Worm (Caenorhabditis elegans) whole organism, L4 larva: ENCODE results near the gene lonp-2.

Experiments used
- F26F4.8 ChIP-seq: fragments of 200-800 bp; sonication (Bioruptor generic); conservative IDR thresholded peaks from 2 replicates; pipeline ENCODE4 v1.3.6; 2022; ENCODE audit warnings: missing genetic modification characterization, missing compliant biosample characterization
- R02D3.7 ChIP-seq: fragments of 150-350 bp; sonication (generic microtip); optimal IDR thresholded peaks from 3 replicates; lab custom pipeline; 2014; ENCODE audit warnings: missing biosample characterization, missing genetic modification characterization
- Y105C5A.15 ChIP-seq: fragments of 200-800 bp; sonication (Bioruptor generic); IDR thresholded peaks from 2 replicates; pipeline ENCODE4 v1.3.6; 2022; ENCODE audit warnings: missing genetic modification characterization, missing compliant biosample characterization
- Y5F2A.4 ChIP-seq: fragments of 200-800 bp; sonication (Bioruptor generic); optimal IDR thresholded peaks from 2 replicates; lab custom pipeline; 2018; ENCODE audit warnings: mild to moderate bottlenecking, missing genetic modification characterization, missing compliant biosample characterization
- ZK546.5 ChIP-seq, 2 experiments: sonication (generic microtip); optimal IDR thresholded peaks; 2 replicates each; lab custom pipeline; 2017; ENCODE audit warnings: missing biosample characterization in 2 of 2, missing genetic modification characterization in 2 of 2
- aly-2 ChIP-seq: sonication (generic microtip); optimal IDR thresholded peaks from 2 replicates; lab custom pipeline; 2018; ENCODE audit warnings: missing biosample characterization, missing genetic modification characterization
- attf-4 ChIP-seq: sonication (generic microtip); optimal IDR thresholded peaks from 3 replicates; lab custom pipeline; 2017; ENCODE audit warnings: missing biosample characterization, missing genetic modification characterization
- ceh-32 ChIP-seq: sonication (generic microtip); optimal IDR thresholded peaks from 2 replicates; lab custom pipeline; 2016; ENCODE audit warnings: mild to moderate bottlenecking, missing genetic modification characterization, missing compliant biosample characterization; ENCODE audit not compliant: poor library complexity
- ceh-44 ChIP-seq: fragments of 200-800 bp; sonication (Bioruptor generic); IDR thresholded peaks from 2 replicates; pipeline ENCODE4 v1.3.6; 2022; ENCODE audit warnings: missing genetic modification reagents, missing genetic modification characterization, missing compliant biosample characterization
- cey-2 ChIP-seq: sonication (generic microtip); optimal IDR thresholded peaks from 3 replicates; lab custom pipeline; 2017; ENCODE audit warnings: missing genetic modification characterization, mild to moderate bottlenecking, missing compliant biosample characterization, antibody characterized with exemption, borderline replicate concordance; ENCODE audit not compliant: insufficient read depth
- daf-16 ChIP-seq, 3 experiments: sonication (generic microtip); optimal IDR thresholded peaks; 2 replicates each; lab custom pipeline; 2016 to 2017; ENCODE audit warnings: missing genetic modification characterization in 3 of 3, missing genetic modification reagents in 3 of 3, mild to moderate bottlenecking in 2 of 3, missing compliant biosample characterization in 2 of 3, missing biosample characterization in 1 of 3, moderate library complexity in 1 of 3
- dmd-6 ChIP-seq: fragments of 200-800 bp; sonication (Bioruptor generic); IDR thresholded peaks from 2 replicates; pipeline ENCODE4 v1.3.6; 2022; ENCODE audit warnings: missing genetic modification reagents, missing genetic modification characterization, missing compliant biosample characterization
- dmd-8 ChIP-seq: fragments of 200-800 bp; sonication (Bioruptor generic); IDR thresholded peaks from 2 replicates; pipeline ENCODE4 v1.3.6; 2022; ENCODE audit warnings: missing genetic modification characterization, missing compliant biosample characterization
- dmd-9 ChIP-seq: fragments of 200-800 bp; sonication (Bioruptor generic); IDR thresholded peaks from 2 replicates; pipeline ENCODE4 v1.3.6; 2022; ENCODE audit warnings: missing genetic modification reagents, missing genetic modification characterization, missing compliant biosample characterization
- duxl-1 ChIP-seq: sonication (generic microtip); optimal IDR thresholded peaks from 2 replicates; lab custom pipeline; 2016; ENCODE audit warnings: mild to moderate bottlenecking, missing genetic modification characterization, moderate library complexity, missing compliant biosample characterization; ENCODE audit not compliant: poor library complexity
- dve-1 ChIP-seq: sonication (generic microtip); optimal IDR thresholded peaks from 2 replicates; lab custom pipeline; 2017; ENCODE audit warnings: antibody characterized with exemption, mild to moderate bottlenecking, missing genetic modification characterization, missing compliant biosample characterization; ENCODE audit not compliant: insufficient read depth
- fos-1 ChIP-seq: fragments of 150-350 bp; optimal IDR thresholded peaks from 2 replicates; lab custom pipeline; 2014; ENCODE audit warnings: missing biosample characterization, missing genetic modification characterization
- hlh-11 ChIP-seq: fragments of 200-800 bp; sonication (Bioruptor generic); optimal IDR thresholded peaks from 2 replicates; lab custom pipeline; 2018; ENCODE audit warnings: mild to moderate bottlenecking, missing genetic modification characterization, missing compliant biosample characterization
- hlh-30 ChIP-seq: sonication (generic microtip); optimal IDR thresholded peaks from 2 replicates; lab custom pipeline; 2017; ENCODE audit warnings: antibody characterized with exemption, mild to moderate bottlenecking, missing genetic modification characterization, missing compliant biosample characterization; ENCODE audit not compliant: insufficient read depth
- hmg-1.1 ChIP-seq: fragments of 200-800 bp; sonication (Bioruptor generic); IDR thresholded peaks from 2 replicates; pipeline ENCODE4 v1.3.6; 2022; ENCODE audit warnings: missing genetic modification reagents, missing genetic modification characterization, missing compliant biosample characterization
- jun-1 ChIP-seq: fragments of 150-350 bp; optimal IDR thresholded peaks from 2 replicates; lab custom pipeline; 2014; ENCODE audit warnings: missing biosample characterization, missing genetic modification reagents, missing genetic modification characterization
- lim-7 ChIP-seq: fragments of 200-800 bp; sonication (Bioruptor generic); IDR thresholded peaks from 2 replicates; pipeline ENCODE4 v1.3.6; 2022; ENCODE audit warnings: missing genetic modification characterization, missing compliant biosample characterization
- lin-1 ChIP-seq: fragments of 200-800 bp; sonication (Bioruptor generic); IDR thresholded peaks from 2 replicates; pipeline ENCODE4 v1.3.6; 2022; ENCODE audit warnings: missing genetic modification reagents, missing genetic modification characterization, missing compliant biosample characterization
- lin-15B ChIP-seq: fragments of 150-350 bp; sonication (generic microtip); optimal IDR thresholded peaks from 3 replicates; lab custom pipeline; 2014; ENCODE audit warnings: missing biosample characterization, missing genetic modification characterization
- lin-29 ChIP-seq: fragments of 200-800 bp; sonication (Bioruptor generic); IDR thresholded peaks from 2 replicates; pipeline ENCODE4 v1.3.6; 2022; ENCODE audit warnings: missing genetic modification reagents, missing genetic modification characterization, missing compliant biosample characterization
- lsy-2 ChIP-seq, 2 experiments: fragments of 150-350 bp in 1 of 2; sonication (generic microtip) in 1 of 2; optimal IDR thresholded peaks; 2 replicates each; lab custom pipeline; 2014 to 2017; ENCODE audit warnings: missing biosample characterization in 2 of 2, missing genetic modification characterization in 2 of 2
- madf-9 ChIP-seq: fragments of 200-800 bp; sonication (Bioruptor generic); conservative IDR thresholded peaks from 2 replicates; pipeline ENCODE4 v1.3.6; 2022; ENCODE audit warnings: missing genetic modification reagents, missing genetic modification characterization, missing compliant biosample characterization
- mdt-29 ChIP-seq: fragments of 200-800 bp; sonication (Bioruptor generic); IDR thresholded peaks from 2 replicates; pipeline ENCODE4 v1.3.6; 2022; ENCODE audit warnings: missing genetic modification reagents, missing genetic modification characterization, missing compliant biosample characterization
- mxl-2 ChIP-seq: fragments of 200-800 bp; sonication (Bioruptor generic); conservative IDR thresholded peaks from 2 replicates; pipeline ENCODE4 v1.3.6; 2022; ENCODE audit warnings: missing genetic modification reagents, missing genetic modification characterization, missing compliant biosample characterization
- nhr-10 ChIP-seq: fragments of 150-350 bp; optimal IDR thresholded peaks from 2 replicates; lab custom pipeline; 2014; ENCODE audit warnings: missing biosample characterization, missing genetic modification characterization
- nhr-102 ChIP-seq: sonication (generic microtip); optimal IDR thresholded peaks from 2 replicates; lab custom pipeline; 2016; ENCODE audit warnings: mild to moderate bottlenecking, missing genetic modification characterization, moderate library complexity, missing compliant biosample characterization
- nhr-11 ChIP-seq: fragments of 150-350 bp; optimal IDR thresholded peaks from 2 replicates; lab custom pipeline; 2014; ENCODE audit warnings: missing biosample characterization, missing genetic modification characterization
- nhr-237 ChIP-seq: sonication (generic microtip); optimal IDR thresholded peaks from 2 replicates; lab custom pipeline; 2017; ENCODE audit warnings: missing biosample characterization, missing genetic modification characterization
- nhr-25 ChIP-seq: sonication (generic microtip); optimal IDR thresholded peaks from 2 replicates; lab custom pipeline; 2017; ENCODE audit warnings: missing genetic modification characterization, mild to moderate bottlenecking, missing compliant biosample characterization, antibody characterized with exemption, moderate library complexity, borderline replicate concordance; ENCODE audit not compliant: insufficient read depth
- nhr-28 ChIP-seq: fragments of 150-350 bp; optimal IDR thresholded peaks from 2 replicates; lab custom pipeline; 2014; ENCODE audit warnings: missing biosample characterization, missing genetic modification characterization
- nhr-42 ChIP-seq: fragments of 200-800 bp; sonication (Bioruptor generic); IDR thresholded peaks from 2 replicates; pipeline ENCODE4 v1.3.6; 2022; ENCODE audit warnings: missing genetic modification characterization, missing compliant biosample characterization
- nhr-6 ChIP-seq: fragments of 150-350 bp; optimal IDR thresholded peaks from 2 replicates; lab custom pipeline; 2014; ENCODE audit warnings: missing biosample characterization, missing genetic modification characterization
- nhr-77 ChIP-seq: fragments of 150-350 bp; optimal IDR thresholded peaks from 2 replicates; lab custom pipeline; 2014; ENCODE audit warnings: missing biosample characterization, missing genetic modification characterization
- pha-4 ChIP-seq, 2 experiments: fragments of 150-350 bp in 1 of 2; fragments of 200-800 bp in 1 of 2; sonication (Bioruptor generic) in 1 of 2; IDR thresholded peaks in 1 of 2; optimal IDR thresholded peaks in 1 of 2; 2 replicates each; pipeline versions ENCODE4 v1.3.6 to Lab custom; 2014 to 2022; ENCODE audit warnings: missing genetic modification characterization in 2 of 2, missing genetic modification reagents in 2 of 2, missing biosample characterization in 1 of 2, missing compliant biosample characterization in 1 of 2
- php-3 ChIP-seq: fragments of 200-800 bp; sonication (Bioruptor generic); IDR thresholded peaks from 2 replicates; pipeline ENCODE4 v1.3.6; 2022; ENCODE audit warnings: missing genetic modification reagents, missing genetic modification characterization, missing compliant biosample characterization
- pqm-1 ChIP-seq: sonication (generic microtip); optimal IDR thresholded peaks from 2 replicates; lab custom pipeline; 2017; ENCODE audit warnings: missing biosample characterization, missing genetic modification characterization
- saeg-2 ChIP-seq: fragments of 200-800 bp; sonication (Bioruptor generic); IDR thresholded peaks from 2 replicates; pipeline ENCODE4 v1.3.6; 2022; ENCODE audit warnings: missing genetic modification reagents, missing genetic modification characterization, missing compliant biosample characterization
- sdz-12 ChIP-seq: fragments of 200-800 bp; sonication (Bioruptor generic); optimal IDR thresholded peaks from 2 replicates; lab custom pipeline; 2018; ENCODE audit warnings: mild to moderate bottlenecking, missing genetic modification characterization, missing compliant biosample characterization
- snpc-4 ChIP-seq: fragments of 150-350 bp; optimal IDR thresholded peaks from 2 replicates; lab custom pipeline; 2014; ENCODE audit warnings: missing biosample characterization, missing genetic modification characterization
- spr-1 ChIP-seq: sonication (generic microtip); optimal IDR thresholded peaks from 2 replicates; lab custom pipeline; 2016; ENCODE audit warnings: mild to moderate bottlenecking, missing genetic modification characterization, missing compliant biosample characterization
- vab-7 ChIP-seq: fragments of 200-800 bp; sonication (Bioruptor generic); IDR thresholded peaks from 2 replicates; pipeline ENCODE4 v1.3.6; 2022; ENCODE audit warnings: missing genetic modification reagents, missing genetic modification characterization, missing compliant biosample characterization
- zag-1 ChIP-seq: fragments of 150-350 bp; optimal IDR thresholded peaks from 2 replicates; lab custom pipeline; 2014; ENCODE audit warnings: missing biosample characterization, missing genetic modification characterization
- zip-11 ChIP-seq: fragments of 200-800 bp; sonication (Bioruptor generic); IDR thresholded peaks from 2 replicates; pipeline ENCODE4 v1.3.6; 2022; ENCODE audit warnings: missing genetic modification characterization, missing compliant biosample characterization
- zip-2 ChIP-seq: fragments of 150-350 bp; optimal IDR thresholded peaks from 2 replicates; lab custom pipeline; 2014; ENCODE audit warnings: missing biosample characterization, missing genetic modification characterization
- ztf-11 ChIP-seq: fragments of 150-350 bp; optimal IDR thresholded peaks from 2 replicates; lab custom pipeline; 2014; ENCODE audit warnings: missing biosample characterization, missing genetic modification characterization
- ztf-7 ChIP-seq: fragments of 150-350 bp; optimal IDR thresholded peaks from 2 replicates; lab custom pipeline; 2014; ENCODE audit warnings: missing biosample characterization, missing genetic modification characterization

The lonp-2 gene

DNA sequence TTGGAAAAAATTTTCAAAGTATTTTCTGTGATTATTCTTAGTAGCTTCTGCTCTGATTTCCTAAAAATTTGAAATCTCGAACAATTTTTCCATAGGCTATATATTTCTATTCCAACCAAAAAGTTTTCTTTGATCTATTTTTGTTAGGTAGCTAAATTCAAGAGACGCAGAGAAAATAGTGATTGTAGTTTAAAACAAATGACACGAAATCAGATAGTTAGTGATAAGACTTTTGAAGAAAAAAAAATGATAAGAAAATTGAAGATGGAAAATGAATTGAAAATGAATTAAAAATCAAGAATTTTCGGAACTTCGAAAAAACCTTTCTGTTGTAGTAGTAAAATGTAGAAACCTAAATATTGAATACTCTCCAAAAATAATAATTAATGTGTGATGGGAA lies 28.0 kb downstream of the lonp-2 start:
- TF ChIP-seq mdt-29 (GFP tag; lab: Robert Waterston, UW) (no peak), nhr-10 (no peak), nhr-6 (tag; lab: Kevin White, UChicago) (no peak), mxl-2 (no peak), nhr-42 (GFP tag; lab: Robert Waterston, UW) (no peak), dve-1 (tag; lab: Kevin White, UChicago) (peak; percentile 25), duxl-1 (no peak), lsy-2 (tag; optimal IDR thresholded peaks at IDR 0.05; lab: Kevin White, UChicago) (no peak), nhr-25 (tag; lab: Kevin White, UChicago) (no peak), nhr-77 (tag; lab: Kevin White, UChicago) (peak; percentile 22), hmg-1.1 (no peak), pqm-1 (tag; lab: Kevin White, UChicago) (peak; percentile 74), dmd-9 (GFP tag; lab: Robert Waterston, UW) (no peak), ceh-44 (GFP tag; lab: Robert Waterston, UW) (no peak), jun-1 (tag; lab: Kevin White, UChicago) (no peak), Y105C5A.15 (GFP tag; lab: Robert Waterston, UW) (no peak), ztf-7 (tag; lab: Kevin White, UChicago) (no peak), cey-2 (tag; lab: Kevin White, UChicago) (no peak), snpc-4 (tag; lab: Kevin White, UChicago) (no peak), sdz-12 (GFP tag; lab: Kevin White, UChicago) (no peak), php-3 (GFP tag; lab: Robert Waterston, UW) (no peak), hlh-30 (peak; percentile 19), F26F4.8 (no peak), fos-1 (tag; lab: Kevin White, UChicago) (no peak), hlh-11 (no peak), ceh-32 (tag; lab: Kevin White, UChicago) (no peak), nhr-28 (peak; percentile 90), R02D3.7 (tag; lab: Kevin White, UChicago) (no peak), spr-1 (tag; lab: Kevin White, UChicago) (no peak), ztf-11 (tag; lab: Kevin White, UChicago) (no peak), lim-7 (GFP tag; lab: Robert Waterston, UW) (no peak), lin-15B (tag; lab: Kevin White, UChicago) (no peak), zip-11 (no peak), nhr-237 (tag; lab: Kevin White, UChicago) (no peak), pha-4 (GFP tag; IDR thresholded peaks at IDR 0.05; lab: Robert Waterston, UW) (no peak), pha-4 (tag; optimal IDR thresholded peaks at IDR 0.05; lab: Kevin White, UChicago) (no peak), zag-1 (tag; lab: Kevin White, UChicago) (no peak), nhr-11 (no peak), aly-2 (no peak), lin-1 (GFP tag; lab: Robert Waterston, UW) (no peak), saeg-2 (GFP tag; lab: Robert Waterston, UW) (no peak), lin-29 (GFP tag; lab: Robert Waterston, UW) (no peak), vab-7 (no peak), daf-16 (GFP tag; optimal IDR thresholded peaks at IDR 0.05; lab: Kevin White, UChicago) (no peak), daf-16 (tag; optimal IDR thresholded peaks at IDR 0.05; lab: Kevin White, UChicago) (peak; percentile 54), dmd-6 (GFP tag; lab: Robert Waterston, UW) (peak; percentile 31; the same call in 1 of the 2 replicates), attf-4 (tag; lab: Kevin White, UChicago) (no peak), madf-9 (GFP tag; lab: Robert Waterston, UW) (no peak), Y5F2A.4 (no peak), ZK546.5 (tag; optimal IDR thresholded peaks at IDR 0.05; lab: Kevin White, UChicago) (no peak), nhr-102 (no peak), zip-2 (no peak), dmd-8 (no peak)
